Fruit fly (Drosophila melanogaster) whole organism, embryonic: Measurements from ENCODE around the gene SrpRbeta.

Experiments
- CG18011 ChIP-seq: fragments of 200-800 bp; sonication (Bioruptor generic); optimal IDR thresholded peaks from 2 replicates; lab custom pipeline; 2017; ENCODE audit warnings: missing biosample characterization, missing genetic modification characterization, mild to moderate bottlenecking, moderate library complexity, missing genotype
- CG2678 ChIP-seq: fragments of 200-800 bp; sonication (Bioruptor generic); optimal IDR thresholded peaks from 3 replicates; lab custom pipeline; 2019; ENCODE audit warnings: missing biosample characterization, mild to moderate bottlenecking, missing genetic modification characterization, moderate library complexity
- CG8765 ChIP-seq: fragments of 200-800 bp; sonication (Bioruptor generic); IDR thresholded peaks from 2 replicates; pipeline ENCODE4 v1.3.6; 2022; ENCODE audit warnings: missing biosample characterization, missing genetic modification characterization
- Hr3 ChIP-seq: fragments of 200-800 bp; sonication (Bioruptor generic); optimal IDR thresholded peaks from 3 replicates; lab custom pipeline; 2016; ENCODE audit warnings: missing biosample characterization, missing genetic modification characterization
- amos ChIP-seq: fragments of 200-800 bp; sonication (Bioruptor generic); IDR thresholded peaks from 2 replicates; pipeline ENCODE4 v1.3.6; 2022; ENCODE audit warnings: missing biosample characterization, missing genetic modification characterization; ENCODE audit not compliant: partially characterized antibody

DNA sequence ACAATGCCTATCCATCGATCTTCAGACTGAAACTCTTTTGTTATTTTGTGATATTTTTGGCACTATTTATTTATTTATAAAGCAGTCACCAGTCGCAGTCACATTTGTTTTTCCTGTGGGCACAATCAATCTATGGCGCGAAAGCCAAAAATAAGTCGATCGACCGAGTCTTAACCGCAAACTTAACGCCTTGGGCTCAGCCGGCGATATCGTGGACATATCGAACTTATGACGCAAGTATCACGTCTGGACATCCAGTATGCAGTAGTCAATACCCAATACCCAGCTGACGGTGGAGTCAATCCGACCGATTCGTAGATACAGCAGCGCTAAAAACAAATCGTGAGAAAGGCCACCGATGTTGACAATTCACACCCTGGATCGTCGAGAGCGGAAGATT, 29.4 kb downstream of the SrpRbeta start:
- TF ChIP-seq CG18011 (GFP tag; lab: Kevin White, UChicago) (no peak), CG2678 (tag; lab: Kevin White, UChicago) (no peak), CG8765 (GFP tag; lab: Robert Waterston, UW) (no peak), Hr3 (GFP tag; lab: Kevin White, UChicago) (no peak), amos (GFP tag; lab: Robert Waterston, UW) (no peak)
